Worm (Caenorhabditis elegans): Measurements from ENCODE around the gene R02F2.10.

Gene R02F2.10

DNA sequence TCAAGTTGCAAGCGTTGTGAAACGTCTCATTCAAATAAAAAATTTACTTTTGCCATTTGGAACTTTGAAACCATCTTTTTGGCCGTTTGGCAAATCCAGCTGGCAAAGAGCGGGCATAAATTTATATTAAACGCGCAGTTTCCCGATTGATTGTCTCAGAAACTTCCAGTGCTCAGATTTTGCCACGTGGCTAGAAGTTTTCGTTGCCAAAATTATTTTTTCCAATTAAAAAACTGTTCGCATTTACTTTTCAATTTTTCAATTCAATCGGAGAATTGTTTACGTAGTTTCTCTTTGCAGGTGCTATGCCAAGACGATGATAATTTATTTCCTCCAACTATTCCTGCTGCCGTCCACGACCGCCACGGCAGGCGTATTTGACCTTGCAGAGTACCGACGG lies 24.8 kb upstream of the R02F2.10 start, which contains the start of gene F48E8.4:
Gene F48E8.4, plus strand, starts transcription at position 301 of the 400 bp plus-strand sequence.
- TF ChIP-seq B0310.2 (tag; optimal IDR thresholded peaks at IDR 0.05) = no peak
- no peak for TF ChIP-seq ceh-36 (tag; optimal IDR thresholded peaks at IDR 0.05)
- TF ChIP-seq flt-1 (GFP tag; IDR thresholded peaks at IDR 0.05) = no peak
- TF ChIP-seq hnd-1 (tag; optimal IDR thresholded peaks at IDR 0.05) = no peak

DNA sequence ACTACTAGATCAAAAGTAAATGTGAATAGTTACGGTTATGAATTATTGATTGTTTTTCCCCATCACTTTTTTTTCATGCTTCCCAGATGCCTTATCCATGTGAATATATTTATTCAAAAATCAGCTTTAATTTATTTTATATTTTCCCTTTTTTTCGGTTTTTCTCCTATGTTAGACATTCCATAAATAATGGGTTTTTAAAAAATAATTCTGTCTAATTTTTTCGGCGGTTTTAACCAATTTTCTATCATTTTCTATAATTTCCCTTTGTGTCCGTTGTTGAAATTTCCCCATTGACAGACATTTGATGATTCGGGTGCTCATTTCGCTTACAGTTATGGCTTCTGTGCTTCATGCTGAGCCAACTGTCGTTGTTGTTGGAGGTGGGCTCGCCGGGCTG lies 17.0 kb upstream of the R02F2.10 start, which contains the start of gene F48E8.3:
Gene F48E8.3, plus strand, starts transcription at position 301 of the 400 bp plus-strand sequence.
- TF ChIP-seq pes-1 (GFP tag; IDR thresholded peaks at IDR 0.05) (no peak), tra-4 (tag; optimal IDR thresholded peaks at IDR 0.05) (no peak), hmbx-1 (tag; optimal IDR thresholded peaks at IDR 0.05) (no peak), hnd-1 (tag; optimal IDR thresholded peaks at IDR 0.05) (no peak), ceh-13 (GFP tag; optimal IDR thresholded peaks at IDR 0.05) (no peak)

DNA sequence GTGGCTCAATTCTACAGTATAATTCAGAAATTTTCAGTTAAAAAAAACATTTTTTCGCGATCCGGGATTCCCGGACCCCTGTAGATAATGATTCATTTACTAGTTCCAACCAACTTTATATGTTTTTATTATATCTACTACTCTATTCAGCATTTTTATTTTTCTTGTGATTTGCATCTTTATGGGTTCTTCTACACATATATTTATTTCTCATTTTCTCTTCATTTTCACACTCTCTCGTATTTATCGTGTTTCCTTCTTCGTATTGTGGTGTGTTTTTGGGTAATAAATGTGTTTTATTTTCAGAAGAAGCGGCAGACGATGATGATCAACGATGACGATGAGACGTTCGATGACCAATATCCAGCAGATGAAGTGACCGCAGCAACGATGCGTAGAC lies 14.0 kb upstream of the R02F2.10 start, which contains the start of gene F48E8.2:
Gene F48E8.2, plus strand, starts transcription at position 301 of the 400 bp plus-strand sequence.
- TF ChIP-seq ama-1 (optimal IDR thresholded peaks at IDR 0.05) (no peak), hmg-4 (GFP tag; optimal IDR thresholded peaks at IDR 0.05) (no peak), hmbx-1 (tag; optimal IDR thresholded peaks at IDR 0.05) (no peak), tra-4 (tag; optimal IDR thresholded peaks at IDR 0.05) (no peak), pes-1 (GFP tag; IDR thresholded peaks at IDR 0.05) (no peak), ceh-13 (GFP tag; optimal IDR thresholded peaks at IDR 0.05) (no peak), tbx-37 (GFP tag; conservative IDR thresholded peaks at IDR 0.05) (no peak), scrt-1 (GFP tag; IDR thresholded peaks at IDR 0.05) (no peak), sea-1 (GFP tag; conservative IDR thresholded peaks at IDR 0.05) (no peak), aly-1 (tag; optimal IDR thresholded peaks at IDR 0.05) (no peak), B0310.2 (tag; optimal IDR thresholded peaks at IDR 0.05) (no peak), ceh-36 (tag; optimal IDR thresholded peaks at IDR 0.05) (no peak), F13C5.2 (tag; optimal IDR thresholded peaks at IDR 0.05) (no peak), hnd-1 (tag; optimal IDR thresholded peaks at IDR 0.05) (no peak), flt-1 (GFP tag; IDR thresholded peaks at IDR 0.05) (no peak), ets-7 (tag; optimal IDR thresholded peaks at IDR 0.05) (no peak), tbx-11 (GFP tag; IDR thresholded peaks at IDR 0.05) (no peak)

DNA sequence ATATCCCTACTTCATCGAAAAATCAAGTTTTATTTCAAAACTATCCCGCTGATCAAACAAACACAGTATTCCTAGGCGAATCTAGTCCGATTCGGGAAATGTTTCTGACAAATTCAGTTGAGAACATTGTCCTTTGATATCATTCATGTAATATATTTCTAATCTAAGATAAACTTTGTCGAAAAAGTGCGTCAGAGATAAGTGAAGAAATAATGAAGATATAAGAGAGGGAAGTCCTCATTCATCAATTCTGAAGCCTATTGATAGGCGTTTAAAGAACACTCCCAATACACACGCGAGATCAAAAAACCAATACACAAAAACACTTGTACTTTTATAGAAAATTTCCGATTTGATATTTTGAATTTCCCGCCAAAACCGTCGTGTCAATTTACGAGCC lies 13.3 kb upstream of the R02F2.10 start:
- TF ChIP-seq aly-1 (tag; optimal IDR thresholded peaks at IDR 0.05) (no peak), hmbx-1 (tag; optimal IDR thresholded peaks at IDR 0.05) (no peak), tbx-37 (GFP tag; conservative IDR thresholded peaks at IDR 0.05) (no peak), ceh-36 (tag; optimal IDR thresholded peaks at IDR 0.05) (no peak), scrt-1 (GFP tag; IDR thresholded peaks at IDR 0.05) (no peak), F13C5.2 (tag; optimal IDR thresholded peaks at IDR 0.05) (no peak), ama-1 (optimal IDR thresholded peaks at IDR 0.05) (no peak), pes-1 (GFP tag; IDR thresholded peaks at IDR 0.05) (no peak), hnd-1 (tag; optimal IDR thresholded peaks at IDR 0.05) (no peak), tra-4 (tag; optimal IDR thresholded peaks at IDR 0.05) (no peak), sea-1 (GFP tag; conservative IDR thresholded peaks at IDR 0.05) (no peak), ets-7 (tag; optimal IDR thresholded peaks at IDR 0.05) (no peak), B0310.2 (tag; optimal IDR thresholded peaks at IDR 0.05) (no peak), hmg-4 (GFP tag; optimal IDR thresholded peaks at IDR 0.05) (no peak)

DNA sequence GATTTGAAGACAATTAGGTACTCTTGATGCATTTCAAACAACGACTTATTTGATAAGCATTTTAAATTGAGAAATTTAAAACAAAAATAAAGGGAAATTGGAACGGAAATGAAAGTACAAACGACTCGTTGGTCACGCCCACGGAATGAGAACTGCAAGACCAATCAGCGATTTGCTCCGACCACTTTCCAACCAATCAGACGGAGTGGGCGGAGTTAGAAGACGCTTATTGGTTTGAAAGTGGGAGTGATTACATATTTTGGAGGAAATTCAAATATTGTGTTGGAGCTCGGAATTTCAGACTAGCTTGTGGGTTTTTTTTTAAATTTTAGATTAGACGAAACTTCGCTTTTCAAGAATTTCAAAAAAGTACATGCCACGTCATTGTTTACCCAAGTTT lies 9.0 kb upstream of the R02F2.10 start:
- no peak for TF ChIP-seq tbx-37 (GFP tag; conservative IDR thresholded peaks at IDR 0.05)
- no peak for TF ChIP-seq ceh-36 (tag; optimal IDR thresholded peaks at IDR 0.05)
- no peak for TF ChIP-seq flt-1 (GFP tag; IDR thresholded peaks at IDR 0.05)
- TF ChIP-seq F13C5.2 (tag; optimal IDR thresholded peaks at IDR 0.05) = no peak
- TF ChIP-seq tbx-11 (GFP tag; IDR thresholded peaks at IDR 0.05) = no peak
- TF ChIP-seq tra-4 (tag; optimal IDR thresholded peaks at IDR 0.05) = no peak
- no peak for TF ChIP-seq ets-7 (tag; optimal IDR thresholded peaks at IDR 0.05)
- TF ChIP-seq hmg-4 (GFP tag; optimal IDR thresholded peaks at IDR 0.05) = no peak
- TF ChIP-seq hnd-1 (tag; optimal IDR thresholded peaks at IDR 0.05) = no peak
- no peak for TF ChIP-seq sea-1 (GFP tag; conservative IDR thresholded peaks at IDR 0.05)
- TF ChIP-seq hmbx-1 (tag; optimal IDR thresholded peaks at IDR 0.05) = no peak
- TF ChIP-seq pes-1 (GFP tag; IDR thresholded peaks at IDR 0.05) = no peak

DNA sequence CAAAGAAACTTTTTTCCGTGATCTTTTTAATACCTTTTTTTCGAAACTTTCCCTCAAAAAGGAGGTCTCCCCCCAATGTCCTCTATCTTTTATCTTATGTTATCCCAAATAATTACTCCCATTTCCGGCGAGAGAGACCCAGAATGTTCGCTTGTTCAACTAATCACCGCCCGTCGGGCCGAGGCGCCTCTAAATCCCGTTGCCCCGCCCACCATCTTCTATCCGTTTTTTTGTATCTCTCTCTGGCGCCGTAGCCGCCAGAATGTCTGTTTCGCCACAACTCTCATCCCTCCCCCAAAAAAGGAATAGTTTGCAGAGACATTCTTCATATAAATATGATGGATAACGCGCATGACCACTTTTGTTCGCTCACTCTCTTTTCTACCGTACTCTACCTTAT lies 5.4 kb upstream of the R02F2.10 start:
- TF ChIP-seq ama-1 (optimal IDR thresholded peaks at IDR 0.05) (no peak), tra-4 (tag; optimal IDR thresholded peaks at IDR 0.05) (no peak), F13C5.2 (tag; optimal IDR thresholded peaks at IDR 0.05) (no peak), B0310.2 (tag; optimal IDR thresholded peaks at IDR 0.05) (no peak), ceh-36 (tag; optimal IDR thresholded peaks at IDR 0.05) (peak; percentile 15), flt-1 (GFP tag; IDR thresholded peaks at IDR 0.05) (no peak)

DNA sequence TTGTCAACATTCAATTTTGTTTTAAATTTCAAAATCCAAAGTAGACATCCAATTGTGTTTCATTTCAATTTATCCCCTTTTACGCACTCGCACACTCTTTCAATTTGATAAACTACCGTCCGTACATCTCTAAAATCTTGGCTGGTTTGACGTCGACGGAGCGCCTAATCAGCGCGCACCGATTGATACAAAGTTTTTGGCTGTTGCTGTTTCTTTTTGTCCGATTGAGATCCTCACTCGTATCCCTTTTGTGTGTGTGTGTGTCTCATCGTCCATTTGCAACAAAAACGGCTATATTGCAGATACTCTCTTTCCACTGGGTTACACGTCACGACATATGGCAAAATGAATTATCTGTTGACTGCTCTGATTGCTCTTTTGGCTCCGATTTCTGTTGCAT lies 3.9 kb upstream of the R02F2.10 start, which contains the start of gene lon-1:
Gene lon-1, plus strand, starts transcription at position 301 of the 400 bp plus-strand sequence.
- TF ChIP-seq sea-1 (GFP tag; conservative IDR thresholded peaks at IDR 0.05) = no peak
- no peak for TF ChIP-seq hnd-1 (tag; optimal IDR thresholded peaks at IDR 0.05)
- no peak for TF ChIP-seq tbx-37 (GFP tag; conservative IDR thresholded peaks at IDR 0.05)
- TF ChIP-seq B0310.2 (tag; optimal IDR thresholded peaks at IDR 0.05) = no peak
- TF ChIP-seq tra-4 (tag; optimal IDR thresholded peaks at IDR 0.05) = no peak
- no peak for TF ChIP-seq ceh-13 (GFP tag; optimal IDR thresholded peaks at IDR 0.05)
- TF ChIP-seq F13C5.2 (tag; optimal IDR thresholded peaks at IDR 0.05) = no peak
- TF ChIP-seq hmbx-1 (tag; optimal IDR thresholded peaks at IDR 0.05) = no peak
- no peak for TF ChIP-seq flt-1 (GFP tag; IDR thresholded peaks at IDR 0.05)
- no peak for TF ChIP-seq ceh-36 (tag; optimal IDR thresholded peaks at IDR 0.05)
- no peak for TF ChIP-seq hmg-4 (GFP tag; optimal IDR thresholded peaks at IDR 0.05)
- TF ChIP-seq pes-1 (GFP tag; IDR thresholded peaks at IDR 0.05) = no peak

DNA sequence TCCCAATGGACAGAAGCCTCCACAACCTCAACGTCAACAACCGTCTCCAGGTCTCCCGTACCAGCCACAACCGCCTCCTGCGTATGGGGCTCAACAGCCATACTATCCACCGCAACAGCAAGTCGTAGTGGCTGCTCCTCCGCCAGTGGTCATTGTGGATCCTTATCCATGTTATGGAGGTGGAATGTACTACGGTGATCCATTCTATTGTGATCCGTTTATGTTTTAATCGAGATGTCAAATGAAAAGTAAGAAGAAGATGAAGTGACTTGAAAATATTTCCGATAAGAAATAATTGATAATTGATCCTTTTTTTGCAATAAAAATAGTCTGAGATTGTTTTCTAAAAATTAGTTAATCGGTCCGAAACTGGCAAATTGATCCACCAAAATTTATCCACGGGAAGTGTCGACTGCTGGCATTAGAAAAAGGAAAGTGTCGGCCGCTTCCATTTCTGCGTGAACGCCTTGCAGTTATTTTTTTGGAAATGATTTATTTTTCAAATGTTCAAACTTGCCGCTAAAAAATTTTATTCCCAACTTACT lies 785 bp downstream of the R02F2.10 start, which contains the start of the genes R02F2.6 and R02F2.5:
Gene R02F2.6, minus strand, starts transcription at position 101 of the 545 bp plus-strand sequence.
Gene R02F2.5, plus strand, starts transcription at position 495 of the 545 bp plus-strand sequence.
- TF ChIP-seq hmbx-1 (tag; optimal IDR thresholded peaks at IDR 0.05) (no peak), B0310.2 (tag; optimal IDR thresholded peaks at IDR 0.05) (no peak), scrt-1 (GFP tag; IDR thresholded peaks at IDR 0.05) (no peak), flt-1 (GFP tag; IDR thresholded peaks at IDR 0.05) (no peak), aly-1 (tag; optimal IDR thresholded peaks at IDR 0.05) (no peak), tbx-37 (GFP tag; conservative IDR thresholded peaks at IDR 0.05) (no peak), tra-4 (tag; optimal IDR thresholded peaks at IDR 0.05) (no peak), sea-1 (GFP tag; conservative IDR thresholded peaks at IDR 0.05) (no peak), hnd-1 (tag; optimal IDR thresholded peaks at IDR 0.05) (no peak), pes-1 (GFP tag; IDR thresholded peaks at IDR 0.05) (no peak), tbx-11 (GFP tag; IDR thresholded peaks at IDR 0.05) (no peak), ets-7 (tag; optimal IDR thresholded peaks at IDR 0.05) (no peak), ceh-36 (tag; optimal IDR thresholded peaks at IDR 0.05) (no peak), F13C5.2 (tag; optimal IDR thresholded peaks at IDR 0.05) (no peak), ceh-13 (GFP tag; optimal IDR thresholded peaks at IDR 0.05) (no peak), ama-1 (optimal IDR thresholded peaks at IDR 0.05) (no peak), hmg-4 (GFP tag; optimal IDR thresholded peaks at IDR 0.05) (no peak)
